Worm (Caenorhabditis elegans): Measurements from ENCODE around the gene F44F4.10.

DNA sequence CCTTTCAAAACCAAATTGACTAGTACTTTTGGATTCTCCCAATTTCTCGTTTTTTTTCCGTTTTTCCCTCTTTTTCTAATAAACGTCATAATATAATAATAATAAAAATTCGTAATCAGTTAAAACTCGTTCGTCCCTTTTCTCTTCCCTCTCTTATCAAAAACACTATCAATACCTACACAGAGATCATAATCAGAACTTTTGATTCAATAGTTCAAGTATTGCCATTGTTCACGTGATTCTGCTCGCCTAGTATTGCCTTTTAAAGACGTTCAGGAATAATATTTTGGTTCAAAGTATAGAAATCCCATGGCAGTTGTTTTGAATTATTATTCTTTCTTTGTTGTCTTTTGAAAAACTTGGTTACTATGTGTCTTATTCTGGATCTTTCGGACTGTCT, 7.6 kb upstream of the F44F4.10 start:
- TF ChIP-seq ceh-36 (tag; optimal IDR thresholded peaks at IDR 0.05) (no peak), hnd-1 (tag; optimal IDR thresholded peaks at IDR 0.05) (no peak), ets-7 (tag; optimal IDR thresholded peaks at IDR 0.05) (no peak), ama-1 (optimal IDR thresholded peaks at IDR 0.05) (no peak), F13C5.2 (tag; optimal IDR thresholded peaks at IDR 0.05) (no peak), hmg-4 (GFP tag; optimal IDR thresholded peaks at IDR 0.05) (no peak), pes-1 (GFP tag; IDR thresholded peaks at IDR 0.05) (no peak), ceh-13 (GFP tag; optimal IDR thresholded peaks at IDR 0.05) (no peak), aly-1 (tag; optimal IDR thresholded peaks at IDR 0.05) (no peak), tra-4 (tag; optimal IDR thresholded peaks at IDR 0.05) (no peak), flt-1 (GFP tag; IDR thresholded peaks at IDR 0.05) (no peak), hmbx-1 (tag; optimal IDR thresholded peaks at IDR 0.05) (no peak), B0310.2 (tag; optimal IDR thresholded peaks at IDR 0.05) (no peak)
